Fruit fly (Drosophila melanogaster) whole organism, embryonic: ENCODE data around the gene CG5521.
A peak's percentile ranks its signal among the peaks of the same experiment; 100 is the strongest.

Source experiments
- CG10267 ChIP-seq: fragments of 200-800 bp; sonication (Bioruptor generic); optimal IDR thresholded peaks from 2 replicates; lab custom pipeline; 2018; ENCODE audit warnings: missing biosample characterization, mild to moderate bottlenecking, missing genetic modification characterization, moderate library complexity
- CG10366 ChIP-seq: fragments of 200-800 bp; sonication (Bioruptor generic); IDR thresholded peaks from 2 replicates; pipeline ENCODE4 v1.3.6; 2022; ENCODE audit warnings: missing biosample characterization, missing genetic modification characterization
- CG10462 ChIP-seq: fragments of 200-800 bp; sonication (Bioruptor generic); optimal IDR thresholded peaks from 2 replicates; lab custom pipeline; 2016; ENCODE audit warnings: missing biosample characterization, missing genetic modification characterization
- CG12659 ChIP-seq: fragments of 200-800 bp; sonication (Bioruptor generic); optimal IDR thresholded peaks from 3 replicates; lab custom pipeline; 2017; ENCODE audit warnings: mild to moderate bottlenecking, missing biosample characterization, missing genetic modification reagents, missing genetic modification characterization
- CG15514 ChIP-seq: fragments of 200-800 bp; sonication (Bioruptor generic); optimal IDR thresholded peaks from 3 replicates; lab custom pipeline; 2017; ENCODE audit warnings: missing biosample characterization, missing genetic modification characterization, mild to moderate bottlenecking, moderate library complexity, missing genetic modification reagents
- CG16815 ChIP-seq: fragments of 200-800 bp; sonication (Bioruptor generic); optimal IDR thresholded peaks from 3 replicates; lab custom pipeline; 2017; ENCODE audit warnings: missing biosample characterization, mild to moderate bottlenecking, missing genetic modification characterization
- CG18599 ChIP-seq: fragments of 200-800 bp; sonication (Bioruptor generic); optimal IDR thresholded peaks from 3 replicates; lab custom pipeline; 2017; ENCODE audit warnings: missing biosample characterization, missing genetic modification characterization, mild to moderate bottlenecking, moderate library complexity, missing genetic modification reagents
- CG32772 ChIP-seq: fragments of 200-800 bp; sonication (Bioruptor generic); IDR thresholded peaks from 2 replicates; pipeline ENCODE4 v1.3.6; 2022; ENCODE audit warnings: missing biosample characterization, missing genetic modification characterization
- CG6791 ChIP-seq: fragments of 200-800 bp; sonication (Bioruptor generic); IDR thresholded peaks from 3 replicates; pipeline ENCODE4 v1.3.6; 2022; ENCODE audit warnings: missing biosample characterization, missing genetic modification characterization; ENCODE audit not compliant: partially characterized antibody
- CG8290 ChIP-seq, 3 experiments: fragments of 200-800 bp; sonication (Bioruptor generic); optimal IDR thresholded peaks; 2 replicates each; lab custom pipeline; 2016 to 2019; ENCODE audit warnings: missing biosample characterization in 3 of 3, missing genetic modification characterization in 3 of 3, mild to moderate bottlenecking in 2 of 3, moderate library complexity in 1 of 3
- CG8359 ChIP-seq: fragments of 200-800 bp; sonication (Bioruptor generic); optimal IDR thresholded peaks from 2 replicates; lab custom pipeline; 2017; ENCODE audit warnings: missing biosample characterization, mild to moderate bottlenecking, missing genetic modification characterization, borderline replicate concordance
- CG8944 ChIP-seq: fragments of 200-800 bp; sonication (Bioruptor generic); optimal IDR thresholded peaks from 3 replicates; lab custom pipeline; 2016; ENCODE audit warnings: missing biosample characterization, missing genetic modification characterization
- CG9437 ChIP-seq: fragments of 200-800 bp; sonication (Bioruptor generic); optimal IDR thresholded peaks from 2 replicates; lab custom pipeline; 2018; ENCODE audit warnings: missing biosample characterization, mild to moderate bottlenecking, missing genetic modification characterization
- Camta ChIP-seq: fragments of 200-800 bp; sonication (Bioruptor generic); optimal IDR thresholded peaks from 2 replicates; lab custom pipeline; 2016; ENCODE audit warnings: missing biosample characterization, missing genetic modification characterization
- Dip2 ChIP-seq: fragments of 200-800 bp; sonication (Bioruptor generic); IDR thresholded peaks from 2 replicates; pipeline ENCODE4 v1.3.6; 2022; ENCODE audit warnings: missing biosample characterization, missing genetic modification characterization
- Eip74EF ChIP-seq, 2 experiments: fragments of 200-800 bp in 1 of 2; fragments of >200 bp in 1 of 2; sonication (Bioruptor generic) in 1 of 2; optimal IDR thresholded peaks; 2 replicates each; lab custom pipeline; 2017 to 2019; ENCODE audit warnings: missing biosample characterization in 2 of 2, missing genetic modification characterization in 2 of 2, mild to moderate bottlenecking in 1 of 2, moderate library complexity in 1 of 2
- Fer2 ChIP-seq: fragments of 200-800 bp; sonication (Bioruptor generic); optimal IDR thresholded peaks from 2 replicates; lab custom pipeline; 2018; ENCODE audit warnings: missing biosample characterization, mild to moderate bottlenecking, missing genetic modification characterization, moderate library complexity
- HLH3B ChIP-seq: fragments of 200-800 bp; sonication (Bioruptor generic); IDR thresholded peaks from 2 replicates; pipeline ENCODE4 v1.3.6; 2022; ENCODE audit warnings: missing biosample characterization, missing genetic modification characterization
- HLH54F ChIP-seq: fragments of 200-800 bp; sonication (Bioruptor generic); optimal IDR thresholded peaks from 3 replicates; lab custom pipeline; 2016; ENCODE audit warnings: missing biosample characterization, missing genetic modification characterization
- MESR4 ChIP-seq: fragments of 200-800 bp; sonication (Bioruptor generic); optimal IDR thresholded peaks from 2 replicates; lab custom pipeline; 2018; ENCODE audit warnings: missing biosample characterization, mild to moderate bottlenecking, missing genetic modification characterization, moderate library complexity
- Mad ChIP-seq: fragments of 200-800 bp; sonication (Bioruptor generic); optimal IDR thresholded peaks from 2 replicates; lab custom pipeline; 2016; ENCODE audit warnings: missing biosample characterization, missing genetic modification characterization
- NC2α ChIP-seq: fragments of 200-800 bp; sonication (Bioruptor generic); optimal IDR thresholded peaks from 2 replicates; lab custom pipeline; 2016; ENCODE audit warnings: missing biosample characterization, missing genetic modification characterization
- Nf-YA ChIP-seq: fragments of 200-800 bp; sonication (Bioruptor generic); IDR thresholded peaks from 2 replicates; pipeline ENCODE4 v1.3.6; 2022; ENCODE audit warnings: missing biosample characterization, missing genetic modification characterization
- Sox100B ChIP-seq: fragments of 200-800 bp; sonication (Bioruptor generic); optimal IDR thresholded peaks from 3 replicates; lab custom pipeline; 2018; ENCODE audit warnings: missing biosample characterization, mild to moderate bottlenecking, missing genetic modification characterization
- btn ChIP-seq: fragments of 200-800 bp; sonication (Bioruptor generic); optimal IDR thresholded peaks from 2 replicates; lab custom pipeline; 2016; ENCODE audit warnings: missing biosample characterization, missing genetic modification characterization
- crol ChIP-seq: fragments of 200-800 bp; sonication (Bioruptor generic); IDR thresholded peaks from 2 replicates; pipeline ENCODE4 v1.3.6; 2022; ENCODE audit warnings: missing biosample characterization, missing genetic modification characterization
- danr ChIP-seq: fragments of 200-800 bp; sonication (Bioruptor generic); IDR thresholded peaks from 2 replicates; pipeline ENCODE4 v1.3.6; 2022; ENCODE audit warnings: missing biosample characterization, missing genetic modification characterization
- disco-r ChIP-seq: fragments of 200-800 bp; sonication (Bioruptor generic); optimal IDR thresholded peaks from 2 replicates; lab custom pipeline; 2016; ENCODE audit warnings: missing biosample characterization, missing genetic modification characterization
- emc ChIP-seq: fragments of 200-800 bp; sonication (Bioruptor generic); optimal IDR thresholded peaks from 2 replicates; lab custom pipeline; 2016; ENCODE audit warnings: missing biosample characterization, missing genetic modification characterization
- ftz-f1 ChIP-seq: fragments of 200-800 bp; sonication (Bioruptor generic); optimal IDR thresholded peaks from 2 replicates; lab custom pipeline; 2016; ENCODE audit warnings: missing biosample characterization, missing genetic modification characterization
- fu2 ChIP-seq: fragments of 200-800 bp; sonication (Bioruptor generic); optimal IDR thresholded peaks from 2 replicates; lab custom pipeline; 2016; ENCODE audit warnings: missing biosample characterization, missing genetic modification characterization
- gcm ChIP-seq: fragments of 200-800 bp; sonication (Bioruptor generic); optimal IDR thresholded peaks from 2 replicates; lab custom pipeline; 2019; ENCODE audit warnings: missing biosample characterization, mild to moderate bottlenecking, missing genetic modification characterization, moderate library complexity
- grau ChIP-seq: fragments of 200-800 bp; optimal IDR thresholded peaks from 3 replicates; lab custom pipeline; 2019; ENCODE audit warnings: missing biosample characterization, mild to moderate bottlenecking, missing genetic modification characterization, moderate library complexity
- ind ChIP-seq: fragments of 200-800 bp; sonication (Bioruptor generic); optimal IDR thresholded peaks from 3 replicates; lab custom pipeline; 2016; ENCODE audit warnings: missing biosample characterization, missing genetic modification characterization
- mam ChIP-seq: fragments of 200-800 bp; sonication (Bioruptor generic); optimal IDR thresholded peaks from 3 replicates; lab custom pipeline; 2016; ENCODE audit warnings: missing biosample characterization, missing genetic modification characterization
- nom ChIP-seq: fragments of 200-800 bp; sonication (Bioruptor generic); optimal IDR thresholded peaks from 2 replicates; lab custom pipeline; 2017; ENCODE audit warnings: missing biosample characterization, missing genetic modification characterization, mild to moderate bottlenecking, moderate library complexity, missing genetic modification reagents
- p53 ChIP-seq: fragments of 200-800 bp; sonication (Bioruptor generic); optimal IDR thresholded peaks from 2 replicates; lab custom pipeline; 2016; ENCODE audit warnings: missing biosample characterization, missing genetic modification characterization
- peb ChIP-seq: fragments of 200-800 bp; sonication (Bioruptor generic); IDR thresholded peaks from 2 replicates; pipeline ENCODE4 v1.3.6; 2022; ENCODE audit warnings: missing biosample characterization, missing genetic modification characterization
- pita ChIP-seq: fragments of 200-800 bp; sonication (Bioruptor generic); optimal IDR thresholded peaks from 2 replicates; lab custom pipeline; 2017; ENCODE audit warnings: missing biosample characterization, mild to moderate bottlenecking, missing genetic modification characterization
- pros ChIP-seq: fragments of 200-800 bp; sonication (Bioruptor generic); optimal IDR thresholded peaks from 3 replicates; lab custom pipeline; 2019; ENCODE audit warnings: missing biosample characterization, mild to moderate bottlenecking, missing genetic modification characterization, moderate library complexity
- ranshi ChIP-seq: fragments of 200-800 bp; sonication (Bioruptor generic); IDR thresholded peaks from 2 replicates; pipeline ENCODE4 v1.3.6; 2022; ENCODE audit warnings: missing biosample characterization, missing genetic modification characterization
- run ChIP-seq: fragments of 200-800 bp; sonication (Bioruptor generic); optimal IDR thresholded peaks from 3 replicates; lab custom pipeline; 2018; ENCODE audit warnings: missing biosample characterization, mild to moderate bottlenecking, missing genetic modification characterization
- salm ChIP-seq: fragments of 200-800 bp; sonication (Bioruptor generic); optimal IDR thresholded peaks from 2 replicates; lab custom pipeline; 2018; ENCODE audit warnings: missing biosample characterization, mild to moderate bottlenecking, missing genetic modification characterization
- sens ChIP-seq: fragments of 200-800 bp; sonication (Bioruptor generic); peaks from one replicate; lab custom pipeline; 2016; ENCODE audit warnings: missing biosample characterization, missing genetic modification characterization
- slbo ChIP-seq: fragments of 200-800 bp; sonication (Bioruptor generic); IDR thresholded peaks from 2 replicates; pipeline ENCODE4 v1.3.6; 2022; ENCODE audit warnings: missing biosample characterization, missing genetic modification characterization
- ttk ChIP-seq: fragments of 200-800 bp; sonication (Bioruptor generic); IDR thresholded peaks from 2 replicates; pipeline ENCODE4 v2.1.2; 2022; ENCODE audit warnings: missing biosample characterization, missing genetic modification characterization
- unpg ChIP-seq: fragments of 200-800 bp; sonication (Bioruptor generic); optimal IDR thresholded peaks from 3 replicates; lab custom pipeline; 2018; ENCODE audit warnings: missing biosample characterization, mild to moderate bottlenecking, missing genetic modification characterization, moderate library complexity
- usp ChIP-seq: fragments of >200 bp; optimal IDR thresholded peaks from 2 replicates; lab custom pipeline; 2017; ENCODE audit warnings: missing biosample characterization, missing genetic modification characterization
- wek ChIP-seq: fragments of 200-800 bp; sonication (Bioruptor generic); optimal IDR thresholded peaks from 3 replicates; lab custom pipeline; 2018; ENCODE audit warnings: missing biosample characterization, mild to moderate bottlenecking, missing genetic modification characterization, moderate library complexity
- wor ChIP-seq: fragments of 200-800 bp; sonication (Bioruptor generic); IDR thresholded peaks from 2 replicates; pipeline ENCODE4 v1.3.6; 2022; ENCODE audit warnings: missing biosample characterization, missing genetic modification characterization

The CG5521 gene

dm6 chr3R:26989802-26990509 is 23.2 kb downstream of the CG5521 start, which contains the start of gene CG31076 (continued):
- no peak for TF ChIP-seq slbo (GFP tag; lab: Robert Waterston, UW)
- no peak for TF ChIP-seq Fer2
- no peak for TF ChIP-seq p53
- TF ChIP-seq mam (GFP tag; lab: Kevin White, UChicago) = peak; percentile 9
- no peak for TF ChIP-seq CG16815 (GFP tag; lab: Kevin White, UChicago)
- TF ChIP-seq NC2α (GFP tag; lab: Kevin White, UChicago) = no peak
- TF ChIP-seq run (tag; lab: Kevin White, UChicago) = peak; percentile 30
- TF ChIP-seq ttk = 0 out of 2 replicates have a peak, but pooled peaks have one; percentile 7
- peak; percentile 14 for TF ChIP-seq Camta (GFP tag; lab: Kevin White, UChicago)
- no peak for TF ChIP-seq CG10462 (GFP tag; lab: Kevin White, UChicago)
- peak; percentile 30 for TF ChIP-seq CG15514 (GFP tag; lab: Kevin White, UChicago)
- no peak for TF ChIP-seq fu2 (GFP tag; lab: Kevin White, UChicago)
- no peak for TF ChIP-seq wor (GFP tag; lab: Robert Waterston, UW)
- no peak for TF ChIP-seq btn (GFP tag; lab: Kevin White, UChicago)
- no peak for TF ChIP-seq CG32772
- no peak for TF ChIP-seq danr (GFP tag; lab: Robert Waterston, UW)
- TF ChIP-seq CG6791 (GFP tag; lab: Robert Waterston, UW) = no peak
- no peak for TF ChIP-seq MESR4
- no peak for TF ChIP-seq pita (GFP tag; lab: Kevin White, UChicago)
- TF ChIP-seq Sox100B (GFP tag; lab: Kevin White, UChicago) = peak; percentile 59
- TF ChIP-seq sens (GFP tag; lab: Kevin White, UChicago) = peak; percentile 90
- no peak for TF ChIP-seq disco-r (GFP tag; lab: Kevin White, UChicago)
- no peak for TF ChIP-seq usp
- peak; percentile 41 for TF ChIP-seq CG18599 (GFP tag; lab: Kevin White, UChicago)
- peak in 1 of 2 experiments; percentile 12 for TF ChIP-seq Eip74EF (GFP tag; optimal IDR thresholded peaks at IDR 0.05; lab: Kevin White, UChicago)
- TF ChIP-seq HLH3B = peak; percentile 42
- TF ChIP-seq wek (GFP tag; lab: Kevin White, UChicago) = no peak
- TF ChIP-seq ind (GFP tag; lab: Kevin White, UChicago) = peak; percentile 20
- TF ChIP-seq ftz-f1 = peak; percentile 89
- no peak for TF ChIP-seq CG10366 (GFP tag; lab: Robert Waterston, UW)
- peak; percentile 14 for TF ChIP-seq CG9437
- no peak for TF ChIP-seq Mad
- TF ChIP-seq crol (GFP tag; lab: Robert Waterston, UW) = no peak
- TF ChIP-seq Dip2 (GFP tag; lab: Robert Waterston, UW) = peak; percentile 88
- no peak for TF ChIP-seq CG8290 (GFP tag; optimal IDR thresholded peaks at IDR 0.05; lab: Kevin White, UChicago)
- TF ChIP-seq CG8290 (tag; optimal IDR thresholded peaks at IDR 0.05; lab: Kevin White, UChicago) = no peak
- no peak for TF ChIP-seq emc (GFP tag; lab: Kevin White, UChicago)
- no peak for TF ChIP-seq CG8359 (GFP tag; lab: Kevin White, UChicago)
- TF ChIP-seq grau (tag; lab: Kevin White, UChicago) = no peak
- no peak for TF ChIP-seq CG12659 (GFP tag; lab: Kevin White, UChicago)
- no peak for TF ChIP-seq ranshi (GFP tag; lab: Robert Waterston, UW)
- TF ChIP-seq HLH54F = no peak
- TF ChIP-seq salm (tag; lab: Kevin White, UChicago) = no peak
- TF ChIP-seq pros (GFP tag; lab: Kevin White, UChicago) = no peak
- no peak for TF ChIP-seq Nf-YA (GFP tag; lab: Robert Waterston, UW)
- TF ChIP-seq CG8944 (GFP tag; lab: Kevin White, UChicago) = no peak
- no peak for TF ChIP-seq peb (GFP tag; lab: Robert Waterston, UW)
- no peak for TF ChIP-seq unpg
- TF ChIP-seq CG10267 (tag; lab: Kevin White, UChicago) = no peak
- TF ChIP-seq nom = no peak
- TF ChIP-seq gcm (GFP tag; lab: Kevin White, UChicago) = no peak
